Worm (Caenorhabditis elegans): Measurements from ENCODE around the gene C49F5.3.

DNA sequence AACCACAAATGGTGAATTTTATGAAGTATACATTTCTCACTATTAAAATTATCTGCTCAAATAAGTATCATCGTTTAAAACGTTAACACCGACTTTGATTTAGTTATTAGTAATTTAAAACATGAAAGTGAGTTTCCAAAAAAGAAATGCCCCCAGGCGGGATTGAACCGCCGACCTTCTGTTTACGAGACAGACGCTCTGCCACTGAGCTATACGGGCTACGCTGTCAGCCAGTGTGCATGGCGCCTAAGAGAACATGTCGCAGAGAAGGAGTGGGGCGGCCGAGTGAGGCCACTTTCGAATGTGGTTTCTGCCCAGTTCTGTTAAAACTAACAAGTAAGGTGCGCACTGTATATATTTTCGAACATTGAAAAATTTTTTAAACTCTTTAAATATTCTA is 48.5 kb downstream of the C49F5.3 start:
- TF ChIP-seq ama-1 (optimal IDR thresholded peaks at IDR 0.05): no peak
- no peak for TF ChIP-seq zfp-3 (GFP tag; conservative IDR thresholded peaks at IDR 0.05)
- peak; percentile 12 for TF ChIP-seq nhr-28 (tag; optimal IDR thresholded peaks at IDR 0.05)
- TF ChIP-seq nhr-237 (tag; optimal IDR thresholded peaks at IDR 0.05): no peak
- TF ChIP-seq daf-12 (tag; optimal IDR thresholded peaks at IDR 0.05): no peak
- no peak; the same call in 1 of the 2 replicates for TF ChIP-seq mdt-29 (GFP tag; IDR thresholded peaks at IDR 0.05)
- TF ChIP-seq Y75B8A.6 (GFP tag; IDR thresholded peaks at IDR 0.05): 0 out of 2 replicates have a peak, but pooled peaks have one; percentile 12
- peak; percentile 58 for TF ChIP-seq spr-3 (GFP tag; optimal IDR thresholded peaks at IDR 0.05)
- TF ChIP-seq nhr-11 (tag; optimal IDR thresholded peaks at IDR 0.05): no peak
- TF ChIP-seq Y105C5A.15 (GFP tag; IDR thresholded peaks at IDR 0.05): peak; percentile 51; the same call in 1 of the 2 replicates
- peak; percentile 58 for TF ChIP-seq nhr-77 (tag; optimal IDR thresholded peaks at IDR 0.05)
